Worm (Caenorhabditis elegans): ENCODE results near the gene subs-4.

- TF ChIP-seq dao-5 (tag; optimal IDR thresholded peaks at IDR 0.05) (no peak), W03F9.2 (tag; optimal IDR thresholded peaks at IDR 0.05) (no peak), him-1 (tag; optimal IDR thresholded peaks at IDR 0.05) (no peak)
Observed at ce11 chrIII:11362915-11363314, 19.1 kb upstream of the subs-4 start.
